Worm (Caenorhabditis elegans) whole organism, L2 larva: ENCODE measurements around the gene ZK262.20.

Source experiments
- blmp-1 ChIP-seq: sonication (generic microtip); optimal IDR thresholded peaks from 2 replicates; lab custom pipeline; 2017; ENCODE audit warnings: missing genetic modification characterization, mild to moderate bottlenecking, missing compliant biosample characterization, antibody characterized with exemption, moderate library complexity; ENCODE audit not compliant: insufficient read depth
- ceh-82 ChIP-seq: fragments of 150-350 bp; optimal IDR thresholded peaks from 2 replicates; lab custom pipeline; 2014; ENCODE audit warnings: missing biosample characterization, missing genetic modification characterization
- skn-1 ChIP-seq: sonication (generic microtip); optimal IDR thresholded peaks from 2 replicates; lab custom pipeline; 2017; ENCODE audit warnings: missing biosample characterization, missing genetic modification characterization

DNA sequence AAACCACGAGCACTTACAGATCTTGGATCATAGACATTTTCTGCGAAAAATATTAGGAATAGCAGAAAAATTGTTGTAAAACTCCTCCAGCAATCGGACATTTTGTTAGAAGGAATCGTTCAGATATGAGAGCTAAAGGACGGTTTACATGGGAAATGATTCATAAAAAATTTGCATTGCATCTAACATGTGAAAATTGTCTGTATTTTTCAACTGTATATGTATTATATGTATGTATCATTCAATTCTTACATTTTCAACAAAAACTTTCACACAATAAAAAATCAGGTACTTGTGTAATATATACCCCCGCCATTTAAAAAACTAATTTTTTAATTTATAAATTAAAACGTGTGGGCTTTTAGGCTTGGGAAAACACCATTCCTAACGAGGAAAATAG is 33.2 kb upstream of the ZK262.20 start, which contains the start of gene ZK228.13:
- TF ChIP-seq ceh-82 (tag; lab: Kevin White, UChicago) (no peak), blmp-1 (tag; lab: Kevin White, UChicago) (no peak), skn-1 (no peak)
